Worm (Caenorhabditis elegans): ENCODE data around the gene mec-15.

ce11 chrII:10283145-10283544 is 43.6 kb upstream of the mec-15 start:
- TF ChIP-seq fos-1 (tag; optimal IDR thresholded peaks at IDR 0.05) = no peak
- TF ChIP-seq ama-1 (optimal IDR thresholded peaks at IDR 0.05) = no peak
- no peak for TF ChIP-seq unc-98 (GFP tag; IDR thresholded peaks at IDR 0.05)
- TF ChIP-seq unc-86 (tag; optimal IDR thresholded peaks at IDR 0.05) = no peak
- TF ChIP-seq nhr-76 (tag; optimal IDR thresholded peaks at IDR 0.05) = no peak
- no peak for TF ChIP-seq lin-15B (tag; optimal IDR thresholded peaks at IDR 0.05)
- TF ChIP-seq elt-2 (tag; optimal IDR thresholded peaks at IDR 0.05) = no peak
- TF ChIP-seq nhr-19 (GFP tag; conservative IDR thresholded peaks at IDR 0.05) = no peak
- no peak for TF ChIP-seq sptf-1 (tag; optimal IDR thresholded peaks at IDR 0.05)
- no peak for TF ChIP-seq snpc-4 (tag; optimal IDR thresholded peaks at IDR 0.05)
- no peak for TF ChIP-seq blmp-1 (tag; optimal IDR thresholded peaks at IDR 0.05)
- TF ChIP-seq aha-1 (tag; optimal IDR thresholded peaks at IDR 0.05) = no peak
- TF ChIP-seq aly-2 (tag; optimal IDR thresholded peaks at IDR 0.05) = no peak
